Worm (Caenorhabditis elegans) whole organism, early embryonic: ENCODE data around the gene W05H5.1.

Source experiments
- aly-1 ChIP-seq: sonication (generic microtip); optimal IDR thresholded peaks from 2 replicates; lab custom pipeline; 2016; ENCODE audit warnings: missing genetic modification characterization, missing compliant biosample characterization
- ama-1 ChIP-seq: fragments of 150-350 bp; optimal IDR thresholded peaks from 2 replicates; lab custom pipeline; 2014
- hmg-4 ChIP-seq: fragments of 200-800 bp; sonication (Bioruptor generic); optimal IDR thresholded peaks from 2 replicates; lab custom pipeline; 2018; ENCODE audit warnings: mild to moderate bottlenecking, missing genetic modification characterization, missing compliant biosample characterization
- tbx-11 ChIP-seq: fragments of 200-800 bp; sonication (Bioruptor generic); IDR thresholded peaks from 2 replicates; pipeline ENCODE4 v1.3.6; 2022; ENCODE audit warnings: missing genetic modification characterization, missing compliant biosample characterization
- tra-4 ChIP-seq: sonication (generic microtip); optimal IDR thresholded peaks from 2 replicates; lab custom pipeline; 2017; ENCODE audit warnings: missing genetic modification characterization, missing compliant biosample characterization

- TF ChIP-seq tbx-11 (GFP tag; lab: Robert Waterston, UW) (no peak), aly-1 (tag; lab: Kevin White, UChicago) (no peak), ama-1 (lab: Kevin White, UChicago) (no peak), hmg-4 (GFP tag; lab: Kevin White, UChicago) (no peak), tra-4 (tag; lab: Kevin White, UChicago) (no peak)
Observed at ce11 chrII:12459422-12459821, 14.8 kb upstream of the W05H5.1 start, which contains the start of gene tag-281.
